Worm (Caenorhabditis elegans): ENCODE results near the gene ncx-7.

ce11 chrIII:9745333-9745897 lies 25.3 kb upstream of the ncx-7 start:
- TF ChIP-seq flh-1 (GFP tag; optimal IDR thresholded peaks at IDR 0.05), result no peak
- TF ChIP-seq mep-1 (tag; optimal IDR thresholded peaks at IDR 0.05), result no peak
- no peak for TF ChIP-seq ceh-43 (GFP tag; optimal IDR thresholded peaks at IDR 0.05)
- no peak for TF ChIP-seq lsy-2 (tag; optimal IDR thresholded peaks at IDR 0.05)
- TF ChIP-seq nhr-237 (tag; optimal IDR thresholded peaks at IDR 0.05), result no peak
- no peak for TF ChIP-seq M03D4.4 (tag; optimal IDR thresholded peaks at IDR 0.05)

All from whole organism, mixed stage, embryonic.